Worm (Caenorhabditis elegans) whole organism, mixed stage, embryonic: ENCODE measurements around the gene C46C2.2.

Experiments
- M03D4.4 ChIP-seq: sonication (generic microtip); optimal IDR thresholded peaks from 2 replicates; lab custom pipeline; 2017; ENCODE audit warnings: mild to moderate bottlenecking, missing genetic modification characterization, missing compliant biosample characterization
- bed-3 ChIP-seq: fragments of 200-800 bp; sonication (Bioruptor generic); optimal IDR thresholded peaks from 3 replicates; lab custom pipeline; 2018; ENCODE audit warnings: mild to moderate bottlenecking, missing genetic modification characterization, moderate library complexity, missing compliant biosample characterization
- blmp-1 ChIP-seq: fragments of 150-350 bp; optimal IDR thresholded peaks from 2 replicates; lab custom pipeline; 2014; ENCODE audit warnings: missing biosample characterization, missing genetic modification characterization
- ceh-39 ChIP-seq: fragments of 150-350 bp; optimal IDR thresholded peaks from 2 replicates; lab custom pipeline; 2014; ENCODE audit warnings: missing biosample characterization, missing genetic modification characterization
- ceh-43 ChIP-seq: fragments of 200-800 bp; sonication (Bioruptor generic); optimal IDR thresholded peaks from 2 replicates; lab custom pipeline; 2018; ENCODE audit warnings: mild to moderate bottlenecking, missing genetic modification characterization, moderate library complexity, missing compliant biosample characterization
- ceh-83 ChIP-seq: fragments of 200-800 bp; sonication (Bioruptor generic); optimal IDR thresholded peaks from 2 replicates; lab custom pipeline; 2018; ENCODE audit warnings: mild to moderate bottlenecking, missing genetic modification characterization, missing compliant biosample characterization
- ces-1 ChIP-seq: fragments of 150-350 bp; optimal IDR thresholded peaks from 2 replicates; lab custom pipeline; 2014; ENCODE audit warnings: missing biosample characterization, missing genetic modification reagents, missing genetic modification characterization
- cnd-1 ChIP-seq: fragments of 200-800 bp; sonication (Bioruptor generic); optimal IDR thresholded peaks from 2 replicates; lab custom pipeline; 2018; ENCODE audit warnings: mild to moderate bottlenecking, missing genetic modification characterization, missing compliant biosample characterization
- drap-1 ChIP-seq: fragments of 200-800 bp; sonication (Bioruptor generic); optimal IDR thresholded peaks from 3 replicates; lab custom pipeline; 2018; ENCODE audit warnings: mild to moderate bottlenecking, missing genetic modification characterization, missing compliant biosample characterization
- elt-1 ChIP-seq: sonication (generic microtip); optimal IDR thresholded peaks from 2 replicates; lab custom pipeline; 2017; ENCODE audit warnings: missing genetic modification characterization, mild to moderate bottlenecking, missing compliant biosample characterization, antibody characterized with exemption, moderate library complexity, borderline replicate concordance; ENCODE audit not compliant: insufficient read depth
- elt-3 ChIP-seq: fragments of 150-350 bp; optimal IDR thresholded peaks from 2 replicates; lab custom pipeline; 2014; ENCODE audit warnings: missing biosample characterization, missing genetic modification characterization
- flh-1 ChIP-seq: fragments of 200-800 bp; sonication (Bioruptor generic); optimal IDR thresholded peaks from 2 replicates; lab custom pipeline; 2018; ENCODE audit warnings: mild to moderate bottlenecking, missing genetic modification characterization, moderate library complexity, missing compliant biosample characterization
- ham-2 ChIP-seq: fragments of 200-800 bp; sonication (Bioruptor generic); optimal IDR thresholded peaks from 2 replicates; lab custom pipeline; 2018; ENCODE audit warnings: mild to moderate bottlenecking, missing genetic modification characterization, missing compliant biosample characterization
- hlh-1 ChIP-seq: fragments of 150-350 bp; optimal IDR thresholded peaks from 2 replicates; lab custom pipeline; 2014; ENCODE audit warnings: missing biosample characterization, missing genetic modification reagents, missing genetic modification characterization
- lin-13 ChIP-seq: fragments of 150-350 bp; optimal IDR thresholded peaks from 2 replicates; lab custom pipeline; 2014; ENCODE audit warnings: missing biosample characterization, missing genetic modification characterization
- lin-32 ChIP-seq: fragments of 200-800 bp; sonication (Bioruptor generic); optimal IDR thresholded peaks from 2 replicates; lab custom pipeline; 2018; ENCODE audit warnings: mild to moderate bottlenecking, missing genetic modification characterization, missing compliant biosample characterization
- lsy-2 ChIP-seq: fragments of 150-350 bp; optimal IDR thresholded peaks from 2 replicates; lab custom pipeline; 2014; ENCODE audit warnings: missing biosample characterization, missing genetic modification characterization
- mab-5 ChIP-seq: fragments of 150-350 bp; optimal IDR thresholded peaks from 2 replicates; lab custom pipeline; 2014; ENCODE audit warnings: missing biosample characterization, missing genetic modification characterization
- mep-1 ChIP-seq: fragments of 150-350 bp; optimal IDR thresholded peaks from 2 replicates; lab custom pipeline; 2017; ENCODE audit warnings: missing biosample characterization, missing genetic modification reagents, missing genetic modification characterization, inconsistent platforms
- mls-2 ChIP-seq: sonication (generic microtip); optimal IDR thresholded peaks from 2 replicates; lab custom pipeline; 2016; ENCODE audit warnings: mild to moderate bottlenecking, missing genetic modification characterization, moderate library complexity, missing compliant biosample characterization
- nhr-12 ChIP-seq: fragments of 150-350 bp; optimal IDR thresholded peaks from 2 replicates; lab custom pipeline; 2014; ENCODE audit warnings: missing biosample characterization, missing genetic modification characterization
- nhr-2 ChIP-seq: fragments of 150-350 bp; optimal IDR thresholded peaks from 2 replicates; lab custom pipeline; 2014; ENCODE audit warnings: missing biosample characterization, missing genetic modification characterization
- nhr-237 ChIP-seq: fragments of 150-350 bp; optimal IDR thresholded peaks from 2 replicates; lab custom pipeline; 2014; ENCODE audit warnings: missing biosample characterization, missing genetic modification characterization
- nhr-76 ChIP-seq: sonication (generic microtip); optimal IDR thresholded peaks from 2 replicates; lab custom pipeline; 2017; ENCODE audit warnings: missing biosample characterization, missing genetic modification characterization
- pha-4 ChIP-seq: fragments of 150-350 bp; optimal IDR thresholded peaks from 2 replicates; lab custom pipeline; 2018; ENCODE audit warnings: missing biosample characterization, missing genetic modification reagents, missing genetic modification characterization
- sem-2 ChIP-seq: fragments of 200-800 bp; sonication (Bioruptor generic); optimal IDR thresholded peaks from 2 replicates; lab custom pipeline; 2018; ENCODE audit warnings: mild to moderate bottlenecking, missing genetic modification characterization, missing compliant biosample characterization
- snpc-4 ChIP-seq: fragments of 150-350 bp; optimal IDR thresholded peaks from 2 replicates; lab custom pipeline; 2014; ENCODE audit warnings: missing biosample characterization, missing genetic modification characterization
- sptf-1 ChIP-seq: sonication (generic microtip); optimal IDR thresholded peaks from 2 replicates; lab custom pipeline; 2017; ENCODE audit warnings: mild to moderate bottlenecking, missing genetic modification characterization, moderate library complexity, missing compliant biosample characterization
- tbx-8 ChIP-seq: fragments of 200-800 bp; sonication (Bioruptor generic); optimal IDR thresholded peaks from 2 replicates; lab custom pipeline; 2018; ENCODE audit warnings: mild to moderate bottlenecking, missing genetic modification characterization, moderate library complexity, missing compliant biosample characterization
- unc-120 ChIP-seq: sonication (generic microtip); optimal IDR thresholded peaks from 2 replicates; lab custom pipeline; 2017; ENCODE audit warnings: missing genetic modification characterization, missing compliant biosample characterization; ENCODE audit not compliant: poor library complexity, severe bottlenecking
- unc-39 ChIP-seq: fragments of 150-350 bp; optimal IDR thresholded peaks from 2 replicates; lab custom pipeline; 2014; ENCODE audit warnings: missing biosample characterization, missing genetic modification characterization
- unc-62 ChIP-seq: fragments of 150-350 bp; optimal IDR thresholded peaks from 2 replicates; lab custom pipeline; 2014; ENCODE audit warnings: missing biosample characterization, missing genetic modification reagents, missing genetic modification characterization
- zip-8 ChIP-seq: fragments of 150-350 bp; optimal IDR thresholded peaks from 2 replicates; lab custom pipeline; 2014; ENCODE audit warnings: missing biosample characterization, missing genetic modification characterization
- ztf-11 ChIP-seq: fragments of 150-350 bp; optimal IDR thresholded peaks from 2 replicates; lab custom pipeline; 2014; ENCODE audit warnings: missing biosample characterization, missing genetic modification characterization

Gene C46C2.2

DNA sequence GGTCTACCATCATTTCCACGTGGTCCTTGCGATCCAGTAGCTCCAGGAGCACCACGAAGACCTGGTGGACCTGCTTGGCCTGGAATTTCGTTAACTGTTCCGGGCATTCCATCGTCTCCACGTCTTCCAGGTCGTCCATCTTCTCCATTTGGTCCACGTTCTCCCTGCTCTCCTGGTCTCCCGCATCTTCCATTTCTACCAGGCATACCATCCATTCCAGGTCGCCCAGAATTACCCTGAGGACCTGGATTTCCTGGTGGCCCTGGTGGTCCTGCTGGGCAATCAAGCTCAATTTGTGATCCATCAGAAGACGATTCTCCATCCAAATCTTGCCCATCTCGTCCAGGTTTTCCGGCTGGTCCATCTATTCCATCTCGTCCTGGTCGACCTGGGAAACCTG, 43.3 kb downstream of the C46C2.2 start:
- no peak for TF ChIP-seq ham-2 (GFP tag; lab: Kevin White, UChicago)
- TF ChIP-seq lin-13 (tag; lab: Kevin White, UChicago): no peak
- TF ChIP-seq sptf-1: no peak
- TF ChIP-seq unc-62: no peak
- no peak for TF ChIP-seq mep-1 (tag; lab: Kevin White, UChicago)
- no peak for TF ChIP-seq blmp-1 (tag; lab: Kevin White, UChicago)
- TF ChIP-seq nhr-2 (tag; lab: Kevin White, UChicago): no peak
- TF ChIP-seq lsy-2 (tag; lab: Kevin White, UChicago): no peak
- TF ChIP-seq sem-2: no peak
- no peak for TF ChIP-seq cnd-1 (tag; lab: Kevin White, UChicago)
- no peak for TF ChIP-seq M03D4.4 (tag; lab: Kevin White, UChicago)
- no peak for TF ChIP-seq flh-1 (GFP tag; lab: Kevin White, UChicago)
- no peak for TF ChIP-seq tbx-8 (GFP tag; lab: Kevin White, UChicago)
- TF ChIP-seq nhr-12 (tag; lab: Kevin White, UChicago): no peak
- no peak for TF ChIP-seq bed-3 (GFP tag; lab: Kevin White, UChicago)
- no peak for TF ChIP-seq drap-1
- no peak for TF ChIP-seq unc-120 (tag; lab: Kevin White, UChicago)
- TF ChIP-seq pha-4 (tag; lab: Kevin White, UChicago): no peak

DNA sequence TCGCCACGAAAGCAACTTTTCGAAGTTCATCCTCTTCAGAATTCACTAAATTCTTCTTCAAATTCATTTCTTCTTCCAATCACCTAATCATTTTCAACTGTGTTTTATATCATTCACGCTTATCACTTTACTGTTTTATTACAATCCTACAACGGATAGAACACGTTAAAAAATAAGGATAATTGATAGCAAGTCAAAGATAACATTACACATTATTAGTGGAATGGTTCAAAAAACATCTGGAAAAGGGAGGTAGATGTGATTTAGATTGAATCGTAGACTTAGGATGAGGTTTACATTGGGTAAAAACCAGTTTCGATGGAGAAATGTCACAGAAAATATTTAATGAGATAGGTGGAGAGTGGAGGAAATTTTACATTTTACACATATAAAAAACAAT, 44.2 kb downstream of the C46C2.2 start, which contains the start of gene col-120:
Gene col-120, minus strand, starts transcription at position 101 of the 400 bp plus-strand sequence.
- no peak for TF ChIP-seq ces-1 (GFP tag; lab: Kevin White, UChicago)
- no peak for TF ChIP-seq mls-2 (tag; lab: Kevin White, UChicago)
- no peak for TF ChIP-seq elt-1 (tag; lab: Kevin White, UChicago)
- TF ChIP-seq nhr-76: no peak
- TF ChIP-seq sem-2: no peak
- no peak for TF ChIP-seq nhr-2 (tag; lab: Kevin White, UChicago)
- TF ChIP-seq mab-5 (tag; lab: Kevin White, UChicago): no peak
- TF ChIP-seq sptf-1: no peak
- TF ChIP-seq M03D4.4 (tag; lab: Kevin White, UChicago): no peak
- TF ChIP-seq zip-8 (tag; lab: Kevin White, UChicago): no peak
- TF ChIP-seq ztf-11: no peak
- TF ChIP-seq flh-1 (GFP tag; lab: Kevin White, UChicago): no peak
- TF ChIP-seq cnd-1 (tag; lab: Kevin White, UChicago): no peak

DNA sequence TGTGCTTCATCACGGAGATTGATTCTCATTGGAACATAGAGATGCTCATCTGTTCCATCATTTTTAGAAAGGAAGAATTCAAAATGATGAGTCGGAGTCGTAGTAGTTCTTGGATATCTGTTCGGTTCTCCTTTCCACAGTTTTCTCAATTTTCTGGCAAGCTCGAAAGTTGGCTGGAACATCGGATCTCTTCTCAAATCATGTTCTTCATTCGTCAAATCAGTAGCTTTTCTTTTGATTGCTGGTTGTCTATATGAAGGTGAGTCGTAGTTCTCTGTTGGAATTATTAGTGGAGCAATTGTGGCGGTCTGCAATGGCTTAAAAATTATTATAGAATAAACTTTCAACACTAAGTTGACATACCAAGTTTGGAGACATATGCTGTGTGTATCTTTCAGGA, 44.8 kb downstream of the C46C2.2 start:
- TF ChIP-seq elt-1 (tag; lab: Kevin White, UChicago): no peak
- no peak for TF ChIP-seq mls-2 (tag; lab: Kevin White, UChicago)
- TF ChIP-seq ces-1 (GFP tag; lab: Kevin White, UChicago): no peak
- TF ChIP-seq pha-4 (tag; lab: Kevin White, UChicago): no peak
- no peak for TF ChIP-seq nhr-237 (tag; lab: Kevin White, UChicago)
- TF ChIP-seq unc-62: no peak
- TF ChIP-seq sem-2: no peak
- no peak for TF ChIP-seq sptf-1
- TF ChIP-seq unc-39 (tag; lab: Kevin White, UChicago): no peak
- no peak for TF ChIP-seq snpc-4
- TF ChIP-seq zip-8 (tag; lab: Kevin White, UChicago): no peak

DNA sequence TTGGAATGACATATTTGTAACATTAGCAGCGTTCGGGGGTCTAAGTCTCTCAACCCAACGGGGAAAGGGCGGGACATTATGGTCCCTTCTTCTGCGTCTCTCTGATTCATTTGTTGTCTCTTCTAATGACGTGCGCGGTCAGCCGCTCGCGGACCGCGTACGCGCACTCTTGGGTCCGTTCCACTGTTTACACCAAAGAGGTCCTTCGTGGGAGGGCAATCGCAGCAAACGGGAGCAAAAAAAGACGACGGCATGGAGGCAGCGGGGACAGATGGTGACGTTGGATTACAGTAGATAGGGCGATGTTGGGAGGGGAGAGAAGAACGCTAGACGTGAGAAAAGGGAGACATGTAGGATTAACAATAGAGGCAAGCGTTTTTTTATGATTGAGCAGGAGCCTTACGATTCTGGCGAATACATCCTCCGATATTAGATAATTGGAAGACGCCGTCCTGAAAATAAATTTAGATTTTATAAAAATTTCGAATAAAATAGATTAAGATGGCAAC, 46.3 kb downstream of the C46C2.2 start, which contains the start of gene flh-1:
Gene flh-1, minus strand, starts transcription at position 459 of the 509 bp plus-strand sequence.
- no peak for TF ChIP-seq snpc-4
- TF ChIP-seq zip-8 (tag; lab: Kevin White, UChicago): no peak
- TF ChIP-seq ceh-43 (GFP tag; lab: Kevin White, UChicago): no peak
- TF ChIP-seq elt-1 (tag; lab: Kevin White, UChicago): no peak
- no peak for TF ChIP-seq nhr-237 (tag; lab: Kevin White, UChicago)
- peak; percentile 42 for TF ChIP-seq ceh-39 (tag; lab: Kevin White, UChicago)
- peak; percentile 68 for TF ChIP-seq mls-2 (tag; lab: Kevin White, UChicago)
- TF ChIP-seq flh-1 (GFP tag; lab: Kevin White, UChicago): no peak
- no peak for TF ChIP-seq tbx-8 (GFP tag; lab: Kevin White, UChicago)
- no peak for TF ChIP-seq blmp-1 (tag; lab: Kevin White, UChicago)
- TF ChIP-seq lin-13 (tag; lab: Kevin White, UChicago): no peak
- no peak for TF ChIP-seq nhr-12 (tag; lab: Kevin White, UChicago)
- peak; percentile 93 for TF ChIP-seq cnd-1 (tag; lab: Kevin White, UChicago)
- TF ChIP-seq ham-2 (GFP tag; lab: Kevin White, UChicago): no peak
- no peak for TF ChIP-seq elt-3 (tag; lab: Kevin White, UChicago)
- TF ChIP-seq pha-4 (tag; lab: Kevin White, UChicago): peak; percentile 35
- TF ChIP-seq lsy-2 (tag; lab: Kevin White, UChicago): no peak
- peak; percentile 17 for TF ChIP-seq ceh-83
- TF ChIP-seq nhr-2 (tag; lab: Kevin White, UChicago): peak; percentile 73
- no peak for TF ChIP-seq unc-39 (tag; lab: Kevin White, UChicago)
- peak; percentile 91 for TF ChIP-seq lin-32 (GFP tag; lab: Kevin White, UChicago)
- no peak for TF ChIP-seq bed-3 (GFP tag; lab: Kevin White, UChicago)
- peak; percentile 55 for TF ChIP-seq mep-1 (tag; lab: Kevin White, UChicago)
- peak; percentile 37 for TF ChIP-seq ztf-11
- peak; percentile 27 for TF ChIP-seq M03D4.4 (tag; lab: Kevin White, UChicago)
- peak; percentile 25 for TF ChIP-seq unc-62
- TF ChIP-seq unc-120 (tag; lab: Kevin White, UChicago): no peak
- peak; percentile 18 for TF ChIP-seq ces-1 (GFP tag; lab: Kevin White, UChicago)
- no peak for TF ChIP-seq nhr-76
- peak; percentile 69 for TF ChIP-seq sptf-1
- TF ChIP-seq drap-1: peak; percentile 56
- TF ChIP-seq hlh-1: peak; percentile 64
